Fruit fly (Drosophila melanogaster): ENCODE data around the gene CG42673.
A peak's percentile ranks its signal among the peaks of the same experiment; 100 is the strongest.

Gene CG42673

dm6 chr3L:9614589-9615442 lies 67.8 kb downstream of the CG42673 start, which contains the start of gene LanB2:
Gene LanB2, plus strand, starts transcription at chr3L:9614914.
- TF ChIP-seq CG10348 (GFP tag; IDR thresholded peaks at IDR 0.05) = no peak
- no peak for TF ChIP-seq D1 (tag; optimal IDR thresholded peaks at IDR 0.05)
- TF ChIP-seq CG34367 (tag; optimal IDR thresholded peaks at IDR 0.05) = no peak
- peak; percentile 23 for TF ChIP-seq gl (tag; optimal IDR thresholded peaks at IDR 0.05)
- TF ChIP-seq Pif1B (GFP tag; optimal IDR thresholded peaks at IDR 0.05) = no peak
- peak; percentile 81 for TF ChIP-seq EcR (GFP tag; optimal IDR thresholded peaks at IDR 0.05)
- TF ChIP-seq fd96Ca (GFP tag; IDR thresholded peaks at IDR 0.05) = peak; percentile 59; the same call in 1 of the 3 replicates
- TF ChIP-seq CG12605 (GFP tag; IDR thresholded peaks at IDR 0.05) = 0 out of 2 replicates have a peak, but pooled peaks have one; percentile 13
- peak; percentile 1 for TF ChIP-seq CG15710 (tag; optimal IDR thresholded peaks at IDR 0.05)
- peak; percentile 15 for TF ChIP-seq Pif1A (GFP tag; optimal IDR thresholded peaks at IDR 0.05)
- peak; percentile 37 for TF ChIP-seq CG8159 (tag; optimal IDR thresholded peaks at IDR 0.05)
- TF ChIP-seq CG32121 (GFP tag; IDR thresholded peaks at IDR 0.05) = no peak; the same call in 1 of the 2 replicates
- TF ChIP-seq CG8301 (tag; optimal IDR thresholded peaks at IDR 0.05) = no peak
- TF ChIP-seq CG4496 (GFP tag; IDR thresholded peaks at IDR 0.05) = no peak; the same call in 2 of the 3 replicates
- peak; percentile 66; the same call in 1 of the 2 replicates for TF ChIP-seq Ets98B (GFP tag; IDR thresholded peaks at IDR 0.05)

DNA sequence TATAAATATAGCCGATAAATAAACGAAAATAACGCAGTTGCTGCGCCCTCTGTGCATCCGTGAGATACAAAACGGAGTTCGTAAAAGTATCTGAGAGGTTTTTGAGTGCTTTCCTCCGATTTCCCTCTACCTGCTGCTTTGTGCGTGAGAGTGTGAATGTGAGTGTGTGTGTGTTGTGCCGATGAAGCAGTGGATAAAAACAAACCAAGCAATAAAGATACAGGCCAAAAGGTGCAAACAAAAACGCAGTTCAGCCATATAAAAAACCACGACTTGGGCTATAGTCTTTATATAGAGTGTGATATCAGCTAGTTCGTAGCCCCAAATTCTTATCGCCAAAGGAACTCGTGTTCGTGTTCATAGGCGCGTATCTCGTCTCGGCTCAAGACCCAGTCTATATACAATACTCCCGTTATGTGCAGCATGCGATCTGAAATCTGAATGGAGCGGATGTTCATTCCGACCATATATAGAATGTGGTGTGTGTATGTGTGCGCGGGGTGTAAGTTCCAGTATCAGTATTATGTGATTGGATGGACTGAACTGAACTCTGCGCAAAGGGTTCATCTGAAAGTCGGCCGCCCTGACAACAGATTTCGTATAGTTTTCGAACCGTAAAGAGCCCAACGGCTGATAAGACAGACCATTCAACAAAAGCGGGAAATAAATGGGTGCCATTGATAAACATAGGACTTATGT lies 68.6 kb downstream of the CG42673 start:
- TF ChIP-seq CG10348 (GFP tag; IDR thresholded peaks at IDR 0.05) (no peak), rn (GFP tag; IDR thresholded peaks at IDR 0.05) (no peak), EcR (GFP tag; optimal IDR thresholded peaks at IDR 0.05) (peak; percentile 67), CG8159 (tag; optimal IDR thresholded peaks at IDR 0.05) (no peak), Snoo (tag; optimal IDR thresholded peaks at IDR 0.05) (no peak)

dm6 chr3L:9624014-9624413 lies 77.0 kb downstream of the CG42673 start, which contains the start of gene CG3335:
Gene CG3335, plus strand, starts transcription at chr3L:9624237.
- TF ChIP-seq CG15710 (tag; optimal IDR thresholded peaks at IDR 0.05) (no peak), CG8159 (tag; optimal IDR thresholded peaks at IDR 0.05) (no peak), D1 (tag; optimal IDR thresholded peaks at IDR 0.05) (no peak), CG32121 (GFP tag; IDR thresholded peaks at IDR 0.05) (no peak), CG34367 (tag; optimal IDR thresholded peaks at IDR 0.05) (no peak), gl (tag; optimal IDR thresholded peaks at IDR 0.05) (no peak), CG14655 (GFP tag; optimal IDR thresholded peaks at IDR 0.05) (no peak), CG10348 (GFP tag; IDR thresholded peaks at IDR 0.05) (no peak), Pif1A (GFP tag; optimal IDR thresholded peaks at IDR 0.05) (no peak), CG12605 (GFP tag; IDR thresholded peaks at IDR 0.05) (no peak), CG9948 (tag; optimal IDR thresholded peaks at IDR 0.05) (no peak), CG8301 (tag; optimal IDR thresholded peaks at IDR 0.05) (no peak), CG17806 (tag; optimal IDR thresholded peaks at IDR 0.05) (no peak), rn (GFP tag; IDR thresholded peaks at IDR 0.05) (no peak), Ets98B (GFP tag; IDR thresholded peaks at IDR 0.05) (no peak), CG4496 (GFP tag; IDR thresholded peaks at IDR 0.05) (no peak), Snoo (tag; optimal IDR thresholded peaks at IDR 0.05) (no peak), CG13204 (GFP tag; optimal IDR thresholded peaks at IDR 0.05) (no peak), Pif1B (GFP tag; optimal IDR thresholded peaks at IDR 0.05) (no peak), EcR (GFP tag; optimal IDR thresholded peaks at IDR 0.05) (no peak)

DNA sequence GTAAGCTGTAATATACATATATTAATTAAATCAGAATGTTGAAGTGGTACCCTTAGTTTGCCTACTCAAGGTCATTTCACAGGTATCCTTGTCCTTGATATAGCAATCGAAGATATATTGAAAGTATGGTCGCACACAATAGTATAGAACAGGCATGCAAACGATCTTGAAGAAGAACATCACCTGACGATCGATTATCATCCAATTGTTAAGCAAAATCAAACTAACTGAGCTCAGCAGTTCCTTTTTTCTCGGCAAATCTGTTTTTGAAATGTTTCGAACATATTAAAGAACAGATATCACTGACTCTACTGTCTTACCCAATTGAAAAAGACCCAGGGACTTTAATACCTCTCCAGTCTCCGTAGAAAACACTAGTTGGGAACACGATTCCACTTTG lies 81.4 kb downstream of the CG42673 start, which contains the start of gene Cyp40:
Gene Cyp40 (plus strand): TSS at position 301 of the 400 bp plus-strand sequence.
- TF ChIP-seq CG10348 (GFP tag; IDR thresholded peaks at IDR 0.05) (no peak), CG32121 (GFP tag; IDR thresholded peaks at IDR 0.05) (no peak), CG8301 (tag; optimal IDR thresholded peaks at IDR 0.05) (no peak), fd96Ca (GFP tag; IDR thresholded peaks at IDR 0.05) (no peak), gl (tag; optimal IDR thresholded peaks at IDR 0.05) (no peak), CG8159 (tag; optimal IDR thresholded peaks at IDR 0.05) (no peak), CG15710 (tag; optimal IDR thresholded peaks at IDR 0.05) (no peak), Pif1B (GFP tag; optimal IDR thresholded peaks at IDR 0.05) (no peak), CG14655 (GFP tag; optimal IDR thresholded peaks at IDR 0.05) (no peak), CG9948 (tag; optimal IDR thresholded peaks at IDR 0.05) (no peak), CG17806 (tag; optimal IDR thresholded peaks at IDR 0.05) (no peak), CG4496 (GFP tag; IDR thresholded peaks at IDR 0.05) (no peak), CG34367 (tag; optimal IDR thresholded peaks at IDR 0.05) (no peak), D1 (tag; optimal IDR thresholded peaks at IDR 0.05) (no peak), rn (GFP tag; IDR thresholded peaks at IDR 0.05) (no peak), CG13204 (GFP tag; optimal IDR thresholded peaks at IDR 0.05) (no peak), Snoo (tag; optimal IDR thresholded peaks at IDR 0.05) (no peak)

DNA sequence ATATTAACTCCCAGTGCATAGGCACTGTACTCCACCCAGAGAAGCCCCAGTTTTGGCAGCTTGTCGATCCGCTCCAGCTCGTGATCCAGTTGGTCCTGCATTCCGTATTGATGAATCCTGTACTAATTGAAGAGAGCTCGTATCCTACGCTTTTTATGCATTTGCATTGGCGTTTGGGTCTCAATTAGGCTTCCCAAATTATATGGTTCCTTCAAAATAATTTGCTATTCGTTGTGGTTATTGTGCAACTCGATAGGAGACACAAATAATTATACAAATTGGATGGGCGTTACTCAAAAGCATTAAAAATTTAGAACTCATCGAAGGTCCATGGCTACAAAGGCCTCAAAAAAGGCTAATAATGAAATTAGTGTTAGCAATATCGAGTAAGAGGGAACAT lies 82.1 kb downstream of the CG42673 start, which contains the start of gene Or67b:
Gene Or67b (minus strand): TSS at position 101 of the 400 bp plus-strand sequence.
- TF ChIP-seq CG12605 (GFP tag; IDR thresholded peaks at IDR 0.05) = no peak
- no peak for TF ChIP-seq Pif1B (GFP tag; optimal IDR thresholded peaks at IDR 0.05)
- no peak for TF ChIP-seq rn (GFP tag; IDR thresholded peaks at IDR 0.05)
